Fruit fly (Drosophila melanogaster) Kc167 (cell line): ENCODE data around the gene CG43693.

Experiments
- insv ChIP-seq: fragments of >200 bp; optimal IDR thresholded peaks from 3 replicates; lab custom pipeline; 2018; ENCODE audit warnings: missing external identifiers
- psq ChIP-seq: fragments of >200 bp; optimal IDR thresholded peaks from 2 replicates; lab custom pipeline; 2017; ENCODE audit warnings: missing external identifiers

DNA sequence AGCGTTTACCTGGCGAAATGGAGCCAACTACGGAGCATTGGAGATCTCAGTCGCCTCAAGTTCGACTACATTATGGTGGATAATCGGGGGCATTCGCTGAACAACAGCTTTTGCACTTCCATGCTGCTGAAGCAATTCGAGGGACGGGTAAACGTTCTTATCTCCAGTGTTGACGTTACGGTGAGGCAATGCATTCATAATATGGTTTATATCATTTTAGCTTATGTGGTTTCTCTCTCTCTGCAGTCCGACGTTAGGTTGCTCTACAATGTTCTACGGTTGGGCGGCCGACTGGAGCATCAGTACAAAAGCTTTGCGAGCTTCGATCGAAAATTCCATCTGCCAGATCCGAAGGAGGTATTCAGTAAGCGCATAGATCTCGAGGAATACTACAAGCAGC is 14.7 kb upstream of the CG43693 start:
- TF ChIP-seq psq (lab: Kevin White, UChicago) (no peak), insv (lab: Kevin White, UChicago) (no peak)
